Worm (Caenorhabditis elegans) whole organism, mixed stage, embryonic: ENCODE results near the gene Y41D4A.4.
A peak's percentile ranks its signal among the peaks of the same experiment; 100 is the strongest.

Experiments
- bed-3 ChIP-seq: fragments of 200-800 bp; sonication (Bioruptor generic); optimal IDR thresholded peaks from 3 replicates; lab custom pipeline; 2018; ENCODE audit warnings: mild to moderate bottlenecking, missing genetic modification characterization, moderate library complexity, missing compliant biosample characterization
- blmp-1 ChIP-seq: fragments of 150-350 bp; optimal IDR thresholded peaks from 2 replicates; lab custom pipeline; 2014; ENCODE audit warnings: missing biosample characterization, missing genetic modification characterization
- ceh-39 ChIP-seq: fragments of 150-350 bp; optimal IDR thresholded peaks from 2 replicates; lab custom pipeline; 2014; ENCODE audit warnings: missing biosample characterization, missing genetic modification characterization
- ceh-43 ChIP-seq: fragments of 200-800 bp; sonication (Bioruptor generic); optimal IDR thresholded peaks from 2 replicates; lab custom pipeline; 2018; ENCODE audit warnings: mild to moderate bottlenecking, missing genetic modification characterization, moderate library complexity, missing compliant biosample characterization
- ceh-83 ChIP-seq: fragments of 200-800 bp; sonication (Bioruptor generic); optimal IDR thresholded peaks from 2 replicates; lab custom pipeline; 2018; ENCODE audit warnings: mild to moderate bottlenecking, missing genetic modification characterization, missing compliant biosample characterization
- ces-1 ChIP-seq: fragments of 150-350 bp; optimal IDR thresholded peaks from 2 replicates; lab custom pipeline; 2014; ENCODE audit warnings: missing biosample characterization, missing genetic modification reagents, missing genetic modification characterization
- cnd-1 ChIP-seq: fragments of 200-800 bp; sonication (Bioruptor generic); optimal IDR thresholded peaks from 2 replicates; lab custom pipeline; 2018; ENCODE audit warnings: mild to moderate bottlenecking, missing genetic modification characterization, missing compliant biosample characterization
- drap-1 ChIP-seq: fragments of 200-800 bp; sonication (Bioruptor generic); optimal IDR thresholded peaks from 3 replicates; lab custom pipeline; 2018; ENCODE audit warnings: mild to moderate bottlenecking, missing genetic modification characterization, missing compliant biosample characterization
- elt-1 ChIP-seq: sonication (generic microtip); optimal IDR thresholded peaks from 2 replicates; lab custom pipeline; 2017; ENCODE audit warnings: missing genetic modification characterization, mild to moderate bottlenecking, missing compliant biosample characterization, antibody characterized with exemption, moderate library complexity, borderline replicate concordance; ENCODE audit not compliant: insufficient read depth
- flh-1 ChIP-seq: fragments of 200-800 bp; sonication (Bioruptor generic); optimal IDR thresholded peaks from 2 replicates; lab custom pipeline; 2018; ENCODE audit warnings: mild to moderate bottlenecking, missing genetic modification characterization, moderate library complexity, missing compliant biosample characterization
- ham-2 ChIP-seq: fragments of 200-800 bp; sonication (Bioruptor generic); optimal IDR thresholded peaks from 2 replicates; lab custom pipeline; 2018; ENCODE audit warnings: mild to moderate bottlenecking, missing genetic modification characterization, missing compliant biosample characterization
- hlh-1 ChIP-seq: fragments of 150-350 bp; optimal IDR thresholded peaks from 2 replicates; lab custom pipeline; 2014; ENCODE audit warnings: missing biosample characterization, missing genetic modification reagents, missing genetic modification characterization
- lin-13 ChIP-seq: fragments of 150-350 bp; optimal IDR thresholded peaks from 2 replicates; lab custom pipeline; 2014; ENCODE audit warnings: missing biosample characterization, missing genetic modification characterization
- lin-32 ChIP-seq: fragments of 200-800 bp; sonication (Bioruptor generic); optimal IDR thresholded peaks from 2 replicates; lab custom pipeline; 2018; ENCODE audit warnings: mild to moderate bottlenecking, missing genetic modification characterization, missing compliant biosample characterization
- lsy-2 ChIP-seq: fragments of 150-350 bp; optimal IDR thresholded peaks from 2 replicates; lab custom pipeline; 2014; ENCODE audit warnings: missing biosample characterization, missing genetic modification characterization
- mab-5 ChIP-seq: fragments of 150-350 bp; optimal IDR thresholded peaks from 2 replicates; lab custom pipeline; 2014; ENCODE audit warnings: missing biosample characterization, missing genetic modification characterization
- mep-1 ChIP-seq: fragments of 150-350 bp; optimal IDR thresholded peaks from 2 replicates; lab custom pipeline; 2017; ENCODE audit warnings: missing biosample characterization, missing genetic modification reagents, missing genetic modification characterization, inconsistent platforms
- mls-2 ChIP-seq: sonication (generic microtip); optimal IDR thresholded peaks from 2 replicates; lab custom pipeline; 2016; ENCODE audit warnings: mild to moderate bottlenecking, missing genetic modification characterization, moderate library complexity, missing compliant biosample characterization
- nhr-2 ChIP-seq: fragments of 150-350 bp; optimal IDR thresholded peaks from 2 replicates; lab custom pipeline; 2014; ENCODE audit warnings: missing biosample characterization, missing genetic modification characterization
- nhr-237 ChIP-seq: fragments of 150-350 bp; optimal IDR thresholded peaks from 2 replicates; lab custom pipeline; 2014; ENCODE audit warnings: missing biosample characterization, missing genetic modification characterization
- nhr-76 ChIP-seq: sonication (generic microtip); optimal IDR thresholded peaks from 2 replicates; lab custom pipeline; 2017; ENCODE audit warnings: missing biosample characterization, missing genetic modification characterization
- pha-4 ChIP-seq: fragments of 150-350 bp; optimal IDR thresholded peaks from 2 replicates; lab custom pipeline; 2018; ENCODE audit warnings: missing biosample characterization, missing genetic modification reagents, missing genetic modification characterization
- sem-2 ChIP-seq: fragments of 200-800 bp; sonication (Bioruptor generic); optimal IDR thresholded peaks from 2 replicates; lab custom pipeline; 2018; ENCODE audit warnings: mild to moderate bottlenecking, missing genetic modification characterization, missing compliant biosample characterization
- snpc-4 ChIP-seq: fragments of 150-350 bp; optimal IDR thresholded peaks from 2 replicates; lab custom pipeline; 2014; ENCODE audit warnings: missing biosample characterization, missing genetic modification characterization
- sptf-1 ChIP-seq: sonication (generic microtip); optimal IDR thresholded peaks from 2 replicates; lab custom pipeline; 2017; ENCODE audit warnings: mild to moderate bottlenecking, missing genetic modification characterization, moderate library complexity, missing compliant biosample characterization
- tbx-8 ChIP-seq: fragments of 200-800 bp; sonication (Bioruptor generic); optimal IDR thresholded peaks from 2 replicates; lab custom pipeline; 2018; ENCODE audit warnings: mild to moderate bottlenecking, missing genetic modification characterization, moderate library complexity, missing compliant biosample characterization
- unc-120 ChIP-seq: sonication (generic microtip); optimal IDR thresholded peaks from 2 replicates; lab custom pipeline; 2017; ENCODE audit warnings: missing genetic modification characterization, missing compliant biosample characterization; ENCODE audit not compliant: poor library complexity, severe bottlenecking
- unc-62 ChIP-seq: fragments of 150-350 bp; optimal IDR thresholded peaks from 2 replicates; lab custom pipeline; 2014; ENCODE audit warnings: missing biosample characterization, missing genetic modification reagents, missing genetic modification characterization
- zip-8 ChIP-seq: fragments of 150-350 bp; optimal IDR thresholded peaks from 2 replicates; lab custom pipeline; 2014; ENCODE audit warnings: missing biosample characterization, missing genetic modification characterization
- ztf-11 ChIP-seq: fragments of 150-350 bp; optimal IDR thresholded peaks from 2 replicates; lab custom pipeline; 2014; ENCODE audit warnings: missing biosample characterization, missing genetic modification characterization

The Y41D4A.4 gene

ce11 chrIV:1740105-1741023 is 5.4 kb upstream of the Y41D4A.4 start, which contains the start of gene ptpn-22:
Gene ptpn-22, minus strand, starts transcription at chrIV:1740262.
- no peak for TF ChIP-seq flh-1 (GFP tag; lab: Kevin White, UChicago)
- TF ChIP-seq hlh-1 (tag; lab: Kevin White, UChicago), result no peak
- TF ChIP-seq sem-2 (GFP tag; lab: Kevin White, UChicago), result no peak
- TF ChIP-seq elt-1 (tag; lab: Kevin White, UChicago), result no peak
- TF ChIP-seq nhr-2, result no peak
- no peak for TF ChIP-seq snpc-4 (tag; lab: Kevin White, UChicago)
- TF ChIP-seq ceh-39, result no peak
- no peak for TF ChIP-seq pha-4 (tag; lab: Kevin White, UChicago)
- no peak for TF ChIP-seq zip-8 (tag; lab: Kevin White, UChicago)
- no peak for TF ChIP-seq unc-62
- no peak for TF ChIP-seq mab-5 (tag; lab: Kevin White, UChicago)
- TF ChIP-seq tbx-8 (GFP tag; lab: Kevin White, UChicago), result no peak
- TF ChIP-seq bed-3, result no peak
- no peak for TF ChIP-seq nhr-76
- no peak for TF ChIP-seq lin-13 (tag; lab: Kevin White, UChicago)
- TF ChIP-seq drap-1 (GFP tag; lab: Kevin White, UChicago), result no peak

- TF ChIP-seq sptf-1 (tag; lab: Kevin White, UChicago) (peak; percentile 42), elt-1 (tag; lab: Kevin White, UChicago) (no peak), drap-1 (GFP tag; lab: Kevin White, UChicago) (no peak), ham-2 (GFP tag; lab: Kevin White, UChicago) (no peak), lin-32 (GFP tag; lab: Kevin White, UChicago) (no peak), unc-120 (tag; lab: Kevin White, UChicago) (no peak), ceh-39 (no peak), nhr-237 (no peak), ceh-83 (GFP tag; lab: Kevin White, UChicago) (no peak), ztf-11 (no peak), ces-1 (GFP tag; lab: Kevin White, UChicago) (peak; percentile 6), lin-13 (tag; lab: Kevin White, UChicago) (no peak)
- TF ChIP-seq, all 35 proteins: peak for 2
These were observed 5.4 kb downstream of the Y41D4A.4 start for ce11 chrIV:1751243-1751642.

- TF ChIP-seq pha-4 (tag; lab: Kevin White, UChicago) (no peak), blmp-1 (tag; lab: Kevin White, UChicago) (no peak), sem-2 (GFP tag; lab: Kevin White, UChicago) (no peak), mls-2 (tag; lab: Kevin White, UChicago) (no peak), ceh-39 (no peak), bed-3 (no peak), sptf-1 (tag; lab: Kevin White, UChicago) (no peak), elt-1 (tag; lab: Kevin White, UChicago) (no peak), lin-13 (tag; lab: Kevin White, UChicago) (no peak), mab-5 (tag; lab: Kevin White, UChicago) (no peak), nhr-237 (no peak)
These were observed 6.7 kb downstream of the Y41D4A.4 start for ce11 chrIV:1752480-1752879.

- TF ChIP-seq ces-1 (GFP tag; lab: Kevin White, UChicago), result no peak
- peak; percentile 4 for TF ChIP-seq cnd-1
- TF ChIP-seq lsy-2 (tag; lab: Kevin White, UChicago), result peak; percentile 61
- TF ChIP-seq sptf-1 (tag; lab: Kevin White, UChicago), result peak; percentile 36
- no peak for TF ChIP-seq elt-1 (tag; lab: Kevin White, UChicago)
- TF ChIP-seq mep-1, result no peak
These were observed 7.7 kb downstream of the Y41D4A.4 start, which contains the start of gene Y41D4A.3 for ce11 chrIV:1753481-1753880. Gene Y41D4A.3, plus strand, starts transcription at chrIV:1753781.

ce11 chrIV:1758595-1758994 is 12.8 kb downstream of the Y41D4A.4 start:
- peak; percentile 3 for TF ChIP-seq hlh-1 (tag; lab: Kevin White, UChicago)
- no peak for TF ChIP-seq bed-3
- TF ChIP-seq sem-2 (GFP tag; lab: Kevin White, UChicago), result no peak
- peak; percentile 36 for TF ChIP-seq unc-62
- no peak for TF ChIP-seq ceh-39
- no peak for TF ChIP-seq ceh-43 (GFP tag; lab: Kevin White, UChicago)
